Worm (Caenorhabditis elegans): ENCODE data around the gene aass-1.

ce11 chrIV:231673-232072, 13.3 kb upstream of the aass-1 start, which contains the start of gene gtf-2H1:
- TF ChIP-seq him-1 (tag; optimal IDR thresholded peaks at IDR 0.05) (no peak), dao-5 (tag; optimal IDR thresholded peaks at IDR 0.05) (no peak)

All from whole organism, L4/young adult.